Worm (Caenorhabditis elegans) whole organism, L4 larva: ENCODE data around the gene ZK355.8.

Experiments
- F37D6.2 ChIP-seq: sonication (generic microtip); optimal IDR thresholded peaks from 2 replicates; lab custom pipeline; 2016; ENCODE audit warnings: mild to moderate bottlenecking, missing genetic modification characterization, missing compliant biosample characterization
- ZK546.5 ChIP-seq, 2 experiments: sonication (generic microtip); optimal IDR thresholded peaks; 2 replicates each; lab custom pipeline; 2017; ENCODE audit warnings: missing biosample characterization in 2 of 2, missing genetic modification characterization in 2 of 2
- ceh-28 ChIP-seq: fragments of 150-350 bp; optimal IDR thresholded peaks from 2 replicates; lab custom pipeline; 2014; ENCODE audit warnings: missing biosample characterization, missing genetic modification reagents, missing genetic modification characterization
- daf-16 ChIP-seq, 3 experiments: sonication (generic microtip); optimal IDR thresholded peaks; 2 replicates each; lab custom pipeline; 2016 to 2017; ENCODE audit warnings: missing genetic modification characterization in 3 of 3, missing genetic modification reagents in 3 of 3, mild to moderate bottlenecking in 2 of 3, missing compliant biosample characterization in 2 of 3, missing biosample characterization in 1 of 3, moderate library complexity in 1 of 3
- daf-19 ChIP-seq: fragments of 200-800 bp; sonication (Bioruptor generic); conservative IDR thresholded peaks from 2 replicates; pipeline ENCODE4 v1.3.6; 2022; ENCODE audit warnings: missing genetic modification characterization, missing compliant biosample characterization
- hmg-1.1 ChIP-seq: fragments of 200-800 bp; sonication (Bioruptor generic); IDR thresholded peaks from 2 replicates; pipeline ENCODE4 v1.3.6; 2022; ENCODE audit warnings: missing genetic modification reagents, missing genetic modification characterization, missing compliant biosample characterization
- lin-15B ChIP-seq: fragments of 150-350 bp; sonication (generic microtip); optimal IDR thresholded peaks from 3 replicates; lab custom pipeline; 2014; ENCODE audit warnings: missing biosample characterization, missing genetic modification characterization
- nhr-48 ChIP-seq: sonication (generic microtip); optimal IDR thresholded peaks from 2 replicates; lab custom pipeline; 2016; ENCODE audit warnings: mild to moderate bottlenecking, missing genetic modification characterization, missing compliant biosample characterization
- rbr-2 ChIP-seq: sonication (generic microtip); optimal IDR thresholded peaks from 2 replicates; lab custom pipeline; 2016; ENCODE audit warnings: missing genotype, missing genetic modification characterization, missing compliant biosample characterization
- set-16 ChIP-seq: fragments of 200-800 bp; sonication (Bioruptor generic); IDR thresholded peaks from 2 replicates; pipeline ENCODE4 v1.3.6; 2022; ENCODE audit warnings: missing genetic modification reagents, missing genetic modification characterization, missing compliant biosample characterization
- snpc-1.2 ChIP-seq: fragments of 200-800 bp; sonication (Bioruptor generic); IDR thresholded peaks from 2 replicates; pipeline ENCODE4 v1.3.6; 2022; ENCODE audit warnings: missing genetic modification reagents, missing genetic modification characterization, missing compliant biosample characterization
- snpc-4 ChIP-seq: fragments of 150-350 bp; optimal IDR thresholded peaks from 2 replicates; lab custom pipeline; 2014; ENCODE audit warnings: missing biosample characterization, missing genetic modification characterization
- unc-130 ChIP-seq: sonication (generic microtip); optimal IDR thresholded peaks from 2 replicates; lab custom pipeline; 2016; ENCODE audit warnings: missing genetic modification reagents, missing genetic modification characterization, missing compliant biosample characterization
- zfp-2 ChIP-seq: sonication (generic microtip); optimal IDR thresholded peaks from 2 replicates; lab custom pipeline; 2016; ENCODE audit warnings: mild to moderate bottlenecking, missing genetic modification characterization, missing compliant biosample characterization
- zip-2 ChIP-seq: fragments of 150-350 bp; optimal IDR thresholded peaks from 2 replicates; lab custom pipeline; 2014; ENCODE audit warnings: missing biosample characterization, missing genetic modification characterization

ZK355.8 gene

ce11 chrII:2976597-2976996, 49.0 kb downstream of the ZK355.8 start, which contains the start of gene nhr-88 (continued):
- TF ChIP-seq set-16 (GFP tag; lab: Robert Waterston, UW) (peak; percentile 13; the same call in 1 of the 2 replicates), F37D6.2 (tag; lab: Kevin White, UChicago) (no peak), daf-16 (GFP tag; optimal IDR thresholded peaks at IDR 0.05; lab: Kevin White, UChicago) (no peak), daf-16 (tag; optimal IDR thresholded peaks at IDR 0.05; lab: Kevin White, UChicago) (no peak), snpc-1.2 (GFP tag; lab: Robert Waterston, UW) (no peak), nhr-48 (tag; lab: Kevin White, UChicago) (peak; percentile 2), hmg-1.1 (GFP tag; lab: Robert Waterston, UW) (peak; percentile 58), ZK546.5 (tag; optimal IDR thresholded peaks at IDR 0.05; lab: Kevin White, UChicago) (no peak), ceh-28 (tag; lab: Kevin White, UChicago) (no peak), snpc-4 (no peak)

DNA sequence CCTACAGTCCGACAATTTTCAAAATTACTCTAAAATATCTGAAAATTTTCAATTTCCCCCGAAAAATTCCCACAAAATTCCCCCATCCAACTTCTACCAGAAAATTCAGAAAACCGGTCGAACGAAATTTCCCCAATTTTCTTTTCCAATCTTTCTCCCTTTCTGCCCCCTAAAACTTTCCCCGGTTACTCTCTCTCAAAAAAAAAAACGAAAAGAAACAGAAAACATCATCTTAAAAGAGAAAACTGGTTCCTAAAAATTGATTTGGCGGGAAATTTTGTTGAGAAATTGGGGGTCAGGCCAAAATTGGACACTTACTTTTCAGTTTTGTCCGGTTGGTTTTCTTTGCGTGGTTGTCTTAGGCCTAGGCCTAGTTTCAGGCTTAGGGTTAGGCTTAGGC, 50.0 kb downstream of the ZK355.8 start:
- TF ChIP-seq daf-19 (GFP tag; lab: Robert Waterston, UW) (no peak), unc-130 (no peak), lin-15B (tag; lab: Kevin White, UChicago) (no peak), rbr-2 (tag; lab: Kevin White, UChicago) (no peak), zfp-2 (no peak), daf-16 (GFP tag; optimal IDR thresholded peaks at IDR 0.05; lab: Kevin White, UChicago) (no peak), daf-16 (tag; optimal IDR thresholded peaks at IDR 0.05; lab: Kevin White, UChicago) (no peak), zip-2 (tag; lab: Kevin White, UChicago) (no peak)
